Fruit fly (Drosophila melanogaster) whole organism, embryonic: ENCODE data around the gene CG42240.
A peak's percentile ranks its signal among the peaks of the same experiment; 100 is the strongest.

Experiments used
- Atf3 ChIP-seq: fragments of 200-800 bp; sonication (Bioruptor generic); optimal IDR thresholded peaks from 3 replicates; lab custom pipeline; 2016; ENCODE audit warnings: missing biosample characterization, missing genetic modification characterization
- BtbVII ChIP-seq: fragments of 200-800 bp; sonication (Bioruptor generic); optimal IDR thresholded peaks from 3 replicates; lab custom pipeline; 2017; ENCODE audit warnings: missing biosample characterization, mild to moderate bottlenecking, missing genetic modification characterization
- Bteb2 ChIP-seq: fragments of 200-800 bp; sonication (Bioruptor generic); optimal IDR thresholded peaks from 2 replicates; lab custom pipeline; 2016; ENCODE audit warnings: missing biosample characterization, missing genetic modification characterization
- CG10209 ChIP-seq: fragments of 200-800 bp; sonication (Bioruptor generic); optimal IDR thresholded peaks from 3 replicates; lab custom pipeline; 2017; ENCODE audit warnings: missing biosample characterization, mild to moderate bottlenecking, missing genetic modification characterization, missing genetic modification reagents
- CG10366 ChIP-seq: fragments of 200-800 bp; sonication (Bioruptor generic); IDR thresholded peaks from 2 replicates; pipeline ENCODE4 v1.3.6; 2022; ENCODE audit warnings: missing biosample characterization, missing genetic modification characterization
- CG10565 ChIP-seq: fragments of 200-800 bp; sonication (Bioruptor generic); optimal IDR thresholded peaks from 3 replicates; lab custom pipeline; 2016; ENCODE audit warnings: missing biosample characterization, mild to moderate bottlenecking, missing genetic modification characterization
- CG11560 ChIP-seq: fragments of 200-800 bp; sonication (Bioruptor generic); IDR thresholded peaks from 3 replicates; pipeline ENCODE4 v1.3.6; 2022; ENCODE audit warnings: missing biosample characterization, missing genetic modification characterization
- CG12236 ChIP-seq: fragments of 200-800 bp; sonication (Bioruptor generic); optimal IDR thresholded peaks from 2 replicates; lab custom pipeline; 2016; ENCODE audit warnings: missing biosample characterization, missing genetic modification characterization
- CG12659 ChIP-seq: fragments of 200-800 bp; sonication (Bioruptor generic); optimal IDR thresholded peaks from 3 replicates; lab custom pipeline; 2017; ENCODE audit warnings: mild to moderate bottlenecking, missing biosample characterization, missing genetic modification reagents, missing genetic modification characterization
- CG12942 ChIP-seq: fragments of 200-800 bp; sonication (Bioruptor generic); optimal IDR thresholded peaks from 3 replicates; lab custom pipeline; 2016; ENCODE audit warnings: missing biosample characterization, missing genetic modification characterization
- CG30403 ChIP-seq: fragments of 200-800 bp; sonication (Bioruptor generic); optimal IDR thresholded peaks from 3 replicates; lab custom pipeline; 2016; ENCODE audit warnings: missing biosample characterization, missing genetic modification characterization
- CG4617 ChIP-seq: fragments of 200-800 bp; sonication (Bioruptor generic); optimal IDR thresholded peaks from 3 replicates; lab custom pipeline; 2016; ENCODE audit warnings: missing biosample characterization, missing genetic modification characterization, borderline replicate concordance
- CG7357 ChIP-seq: fragments of 200-800 bp; sonication (Bioruptor generic); IDR thresholded peaks from 3 replicates; pipeline ENCODE4 v1.3.6; 2022; ENCODE audit warnings: missing biosample characterization, missing genetic modification characterization
- CG8281 ChIP-seq: fragments of 200-800 bp; sonication (Bioruptor generic); optimal IDR thresholded peaks from 2 replicates; lab custom pipeline; 2018; ENCODE audit warnings: missing biosample characterization, mild to moderate bottlenecking, missing genetic modification characterization, moderate library complexity
- CG8290 ChIP-seq, 3 experiments: fragments of 200-800 bp; sonication (Bioruptor generic); optimal IDR thresholded peaks; 2 replicates each; lab custom pipeline; 2016 to 2019; ENCODE audit warnings: missing biosample characterization in 3 of 3, missing genetic modification characterization in 3 of 3, mild to moderate bottlenecking in 2 of 3, moderate library complexity in 1 of 3
- CG8388 ChIP-seq: fragments of 200-800 bp; sonication (Bioruptor generic); optimal IDR thresholded peaks from 2 replicates; lab custom pipeline; 2019; ENCODE audit warnings: missing biosample characterization, mild to moderate bottlenecking, missing genetic modification characterization, moderate library complexity
- CG8924 ChIP-seq: fragments of 200-800 bp; optimal IDR thresholded peaks from 3 replicates; lab custom pipeline; 2019; ENCODE audit warnings: missing biosample characterization, mild to moderate bottlenecking, missing genetic modification characterization, moderate library complexity
- Chrac-16 ChIP-seq: fragments of 200-800 bp; sonication (Bioruptor generic); optimal IDR thresholded peaks from 3 replicates; lab custom pipeline; 2016; ENCODE audit warnings: missing biosample characterization, missing genetic modification characterization
- D19A ChIP-seq: fragments of 200-800 bp; optimal IDR thresholded peaks from 3 replicates; lab custom pipeline; 2019; ENCODE audit warnings: missing biosample characterization, mild to moderate bottlenecking, missing genetic modification characterization, moderate library complexity
- Dad ChIP-seq: fragments of 200-800 bp; sonication (Bioruptor generic); optimal IDR thresholded peaks from 3 replicates; lab custom pipeline; 2016; ENCODE audit warnings: missing biosample characterization, missing genetic modification characterization
- Deaf1 ChIP-seq: fragments of 200-800 bp; optimal IDR thresholded peaks from 3 replicates; lab custom pipeline; 2019; ENCODE audit warnings: missing biosample characterization, mild to moderate bottlenecking, missing genetic modification characterization, moderate library complexity
- Dfd ChIP-seq, 2 experiments: fragments of >200 bp; optimal IDR thresholded peaks; 2 replicates each; lab custom pipeline; 2017; ENCODE audit warnings: missing biosample characterization in 2 of 2, missing genetic modification characterization in 2 of 2
- Drgx ChIP-seq: fragments of 200-800 bp; sonication (Bioruptor generic); IDR thresholded peaks from 2 replicates; pipeline ENCODE4 v1.3.6; 2022; ENCODE audit warnings: missing biosample characterization, missing genetic modification characterization
- HLH4C ChIP-seq: fragments of 200-800 bp; sonication (Bioruptor generic); IDR thresholded peaks from 3 replicates; pipeline ENCODE4 v1.3.6; 2022; ENCODE audit warnings: missing biosample characterization, missing genetic modification characterization; ENCODE audit not compliant: partially characterized antibody
- Hey ChIP-seq: fragments of 200-800 bp; sonication (Bioruptor generic); optimal IDR thresholded peaks from 3 replicates; lab custom pipeline; 2018; ENCODE audit warnings: missing biosample characterization, mild to moderate bottlenecking, missing genetic modification characterization
- Med ChIP-seq: fragments of 200-800 bp; sonication (Bioruptor generic); peaks from one replicate; lab custom pipeline; 2016; ENCODE audit warnings: missing biosample characterization, missing genetic modification characterization, mild to moderate bottlenecking, inconsistent platforms, moderate library complexity
- Optix ChIP-seq: fragments of 200-800 bp; sonication (Bioruptor generic); IDR thresholded peaks from 3 replicates; pipeline ENCODE4 v1.3.6; 2022; ENCODE audit warnings: missing biosample characterization, missing genetic modification characterization
- Ptx1 ChIP-seq: fragments of 200-800 bp; sonication (Bioruptor generic); IDR thresholded peaks from 2 replicates; pipeline ENCODE4 v1.3.6; 2022; ENCODE audit warnings: missing biosample characterization, missing genetic modification characterization
- Stat92E ChIP-seq, 3 experiments: fragments of >200 bp in 2 of 3; fragments of 200-800 bp in 1 of 3; sonication (Bioruptor generic) in 1 of 3; optimal IDR thresholded peaks; 2 replicates each; lab custom pipeline; 2017 to 2019; ENCODE audit warnings: missing biosample characterization in 3 of 3, missing genetic modification characterization in 3 of 3, mild to moderate bottlenecking in 1 of 3, moderate library complexity in 1 of 3
- Trl ChIP-seq, 3 experiments: fragments of >200 bp in 2 of 3; fragments of 200-800 bp in 1 of 3; sonication (Bioruptor generic) in 1 of 3; optimal IDR thresholded peaks; 2 replicates in 1 of 3; 3 replicates in 2 of 3; lab custom pipeline; 2016 to 2017; ENCODE audit warnings: missing biosample characterization in 1 of 3, missing genetic modification characterization in 1 of 3
- aop ChIP-seq: fragments of 200-800 bp; sonication (Bioruptor generic); IDR thresholded peaks from 2 replicates; pipeline ENCODE4 v1.3.6; 2022; ENCODE audit warnings: missing biosample characterization, missing genetic modification characterization
- bab2 ChIP-seq: fragments of 200-800 bp; sonication (Bioruptor generic); optimal IDR thresholded peaks from 2 replicates; lab custom pipeline; 2016; ENCODE audit warnings: missing biosample characterization, missing genetic modification characterization
- bbx ChIP-seq: fragments of 200-800 bp; sonication (Bioruptor generic); IDR thresholded peaks from 2 replicates; pipeline ENCODE4 v1.3.6; 2022; ENCODE audit warnings: missing biosample characterization, missing genetic modification characterization; ENCODE audit not compliant: partially characterized antibody
- cg ChIP-seq: fragments of 200-800 bp; sonication (Bioruptor generic); optimal IDR thresholded peaks from 3 replicates; lab custom pipeline; 2019; ENCODE audit warnings: missing biosample characterization, mild to moderate bottlenecking, missing genetic modification characterization, moderate library complexity
- da ChIP-seq: fragments of 200-800 bp; sonication (Bioruptor generic); optimal IDR thresholded peaks from 2 replicates; lab custom pipeline; 2016; ENCODE audit warnings: missing biosample characterization, missing genetic modification characterization
- dmrt11E ChIP-seq: fragments of 200-800 bp; sonication (Bioruptor generic); optimal IDR thresholded peaks from 3 replicates; lab custom pipeline; 2018; ENCODE audit warnings: missing biosample characterization, mild to moderate bottlenecking, missing genetic modification characterization, moderate library complexity
- exex ChIP-seq: fragments of 200-800 bp; sonication (Bioruptor generic); optimal IDR thresholded peaks from 4 replicates; lab custom pipeline; 2018; ENCODE audit warnings: missing biosample characterization, mild to moderate bottlenecking, missing genetic modification characterization, moderate library complexity
- gcm ChIP-seq: fragments of 200-800 bp; sonication (Bioruptor generic); optimal IDR thresholded peaks from 2 replicates; lab custom pipeline; 2019; ENCODE audit warnings: missing biosample characterization, mild to moderate bottlenecking, missing genetic modification characterization, moderate library complexity
- gsb-n ChIP-seq: fragments of 200-800 bp; sonication (Bioruptor generic); optimal IDR thresholded peaks from 3 replicates; lab custom pipeline; 2018; ENCODE audit warnings: missing biosample characterization, mild to moderate bottlenecking, missing genetic modification characterization
- mam ChIP-seq: fragments of 200-800 bp; sonication (Bioruptor generic); optimal IDR thresholded peaks from 3 replicates; lab custom pipeline; 2016; ENCODE audit warnings: missing biosample characterization, missing genetic modification characterization
- nerfin-1 ChIP-seq: fragments of 200-800 bp; sonication (Bioruptor generic); optimal IDR thresholded peaks from 3 replicates; lab custom pipeline; 2019; ENCODE audit warnings: missing biosample characterization, mild to moderate bottlenecking, missing genetic modification characterization, moderate library complexity
- peb ChIP-seq: fragments of 200-800 bp; sonication (Bioruptor generic); IDR thresholded peaks from 2 replicates; pipeline ENCODE4 v1.3.6; 2022; ENCODE audit warnings: missing biosample characterization, missing genetic modification characterization
- sens ChIP-seq: fragments of 200-800 bp; sonication (Bioruptor generic); peaks from one replicate; lab custom pipeline; 2016; ENCODE audit warnings: missing biosample characterization, missing genetic modification characterization
- sima ChIP-seq: fragments of 200-800 bp; sonication (Bioruptor generic); optimal IDR thresholded peaks from 2 replicates; lab custom pipeline; 2016; ENCODE audit warnings: missing biosample characterization, missing genetic modification characterization
- twi ChIP-seq: fragments of 200-800 bp; optimal IDR thresholded peaks from 2 replicates; lab custom pipeline; 2019; ENCODE audit warnings: missing biosample characterization, mild to moderate bottlenecking, missing genetic modification characterization, moderate library complexity
- vnd ChIP-seq: fragments of 200-800 bp; sonication (Bioruptor generic); IDR thresholded peaks from 3 replicates; pipeline ENCODE4 v1.3.6; 2022; ENCODE audit warnings: missing biosample characterization, missing genetic modification characterization; ENCODE audit not compliant: partially characterized antibody
- wor ChIP-seq: fragments of 200-800 bp; sonication (Bioruptor generic); IDR thresholded peaks from 2 replicates; pipeline ENCODE4 v1.3.6; 2022; ENCODE audit warnings: missing biosample characterization, missing genetic modification characterization
- zfh1 ChIP-seq: fragments of 200-800 bp; sonication (Bioruptor generic); IDR thresholded peaks from 3 replicates; pipeline ENCODE4 v1.3.6; 2022; ENCODE audit warnings: missing biosample characterization, missing genetic modification characterization

The CG42240 gene

dm6 chrX:6283470-6283869 lies 47.2 kb upstream of the CG42240 start, which contains the start of gene CG11700 (continued):
- TF ChIP-seq cg (GFP tag; lab: Kevin White, UChicago) (peak; percentile 55), Chrac-16 (GFP tag; lab: Kevin White, UChicago) (no peak), gsb-n (tag; lab: Kevin White, UChicago) (peak; percentile 54), bbx (GFP tag; lab: Robert Waterston, UW) (no peak), CG11560 (no peak), nerfin-1 (no peak), vnd (GFP tag; lab: Robert Waterston, UW) (no peak), Med (GFP tag; lab: Kevin White, UChicago) (peak; percentile 15), CG7357 (no peak), CG4617 (GFP tag; lab: Kevin White, UChicago) (no peak), Deaf1 (tag; lab: Kevin White, UChicago) (peak; percentile 4), aop (GFP tag; lab: Robert Waterston, UW) (0 out of 2 replicates have a peak, but pooled peaks have one; percentile 16), D19A (tag; lab: Kevin White, UChicago) (no peak), Trl (optimal IDR thresholded peaks at IDR 0.05; lab: Kevin White, UChicago) (peak in 1 of 2 experiments; percentile 28), Trl (GFP tag; optimal IDR thresholded peaks at IDR 0.05; lab: Kevin White, UChicago) (no peak), CG8388 (GFP tag; lab: Kevin White, UChicago) (no peak), BtbVII (GFP tag; lab: Kevin White, UChicago) (no peak)

DNA sequence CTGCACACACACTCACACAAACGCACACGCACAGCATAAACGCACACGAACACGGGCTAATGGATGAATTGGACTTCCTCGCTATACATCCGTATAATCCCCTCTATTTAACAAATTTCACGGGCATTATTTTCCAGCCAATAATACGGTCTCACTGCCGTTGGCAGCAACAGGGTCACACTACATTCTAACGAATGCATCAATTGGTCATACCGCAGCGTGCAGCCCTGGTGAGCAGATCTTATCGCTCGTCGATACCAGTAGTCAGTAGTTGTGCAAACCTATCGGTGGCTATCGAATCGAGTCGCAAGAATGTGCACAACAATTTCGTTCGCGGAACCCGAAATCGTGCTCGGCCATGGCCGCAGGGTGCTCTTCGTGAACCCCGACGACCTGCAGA lies 42.8 kb upstream of the CG42240 start, which contains the start of the genes Top3beta and wuho:
Top3beta (minus strand) TSS at position 149 of the 400 bp plus-strand sequence.
wuho (plus strand) TSS at position 259 of the 400 bp plus-strand sequence.
- peak; percentile 13 for TF ChIP-seq gcm (GFP tag; lab: Kevin White, UChicago)
- no peak for TF ChIP-seq wor (GFP tag; lab: Robert Waterston, UW)
- no peak for TF ChIP-seq CG8281 (tag; lab: Kevin White, UChicago)
- peak; percentile 58 for TF ChIP-seq CG8924 (tag; lab: Kevin White, UChicago)
- TF ChIP-seq peb (GFP tag; lab: Robert Waterston, UW): no peak
- TF ChIP-seq BtbVII (GFP tag; lab: Kevin White, UChicago): no peak
- TF ChIP-seq sens (GFP tag; lab: Kevin White, UChicago): peak; percentile 77
- TF ChIP-seq exex: no peak
- TF ChIP-seq dmrt11E (tag; lab: Kevin White, UChicago): no peak
- no peak for TF ChIP-seq sima (GFP tag; lab: Kevin White, UChicago)
- peak; percentile 34; the same call in 1 of the 2 replicates for TF ChIP-seq Ptx1 (GFP tag; lab: Robert Waterston, UW)
- TF ChIP-seq CG12942: no peak
- peak; percentile 30 for TF ChIP-seq Bteb2 (GFP tag; lab: Kevin White, UChicago)
- TF ChIP-seq zfh1 (GFP tag; lab: Robert Waterston, UW): 0 out of 3 replicates have a peak, but pooled peaks have one; percentile 4
- no peak for TF ChIP-seq CG8388 (GFP tag; lab: Kevin White, UChicago)
- no peak for TF ChIP-seq Dfd (GFP tag; optimal IDR thresholded peaks at IDR 0.05; lab: Kevin White, UChicago)
- TF ChIP-seq CG10366 (GFP tag; lab: Robert Waterston, UW): no peak
- peak; percentile 45 for TF ChIP-seq CG8290 (GFP tag; optimal IDR thresholded peaks at IDR 0.05; lab: Kevin White, UChicago)
- TF ChIP-seq CG8290 (tag; optimal IDR thresholded peaks at IDR 0.05; lab: Kevin White, UChicago): peak; percentile 2 to 90
- peak; percentile 44 for TF ChIP-seq CG10209 (GFP tag; lab: Kevin White, UChicago)
- TF ChIP-seq Optix (GFP tag; lab: Robert Waterston, UW): no peak
- TF ChIP-seq CG12659 (GFP tag; lab: Kevin White, UChicago): peak; percentile 95
- TF ChIP-seq twi (tag; lab: Kevin White, UChicago): peak; percentile 23
- TF ChIP-seq Atf3 (GFP tag; lab: Kevin White, UChicago): no peak
- TF ChIP-seq da (GFP tag; lab: Kevin White, UChicago): no peak
- peak in 1 of 3 experiments; percentile 73 for TF ChIP-seq Stat92E (GFP tag; optimal IDR thresholded peaks at IDR 0.05; lab: Kevin White, UChicago)
- TF ChIP-seq Hey: no peak
- TF ChIP-seq CG30403 (GFP tag; lab: Kevin White, UChicago): peak; percentile 36
- peak; percentile 58 for TF ChIP-seq mam (GFP tag; lab: Kevin White, UChicago)
- peak; percentile 28; the same call in 1 of the 3 replicates for TF ChIP-seq CG11560
- TF ChIP-seq Drgx (GFP tag; lab: Robert Waterston, UW): no peak
- TF ChIP-seq CG10565: no peak
- TF ChIP-seq Dad: peak; percentile 7
- peak; percentile 40 for TF ChIP-seq bab2 (GFP tag; lab: Kevin White, UChicago)
- TF ChIP-seq CG12236: no peak
- TF ChIP-seq HLH4C (GFP tag; lab: Robert Waterston, UW): peak; percentile 79
